Fruit fly (Drosophila melanogaster) whole organism, prepupa: Measurements from ENCODE around the gene RhoGAP18B.

Experiments
- Blimp-1 ChIP-seq: fragments of 200-800 bp; sonication (Bioruptor generic); optimal IDR thresholded peaks from 3 replicates; lab custom pipeline; 2017; ENCODE audit warnings: missing biosample characterization, missing genetic modification characterization, mild to moderate bottlenecking, moderate library complexity, missing genetic modification reagents
- CG15336 ChIP-seq: fragments of 200-800 bp; sonication (Bioruptor generic); IDR thresholded peaks from 2 replicates; pipeline ENCODE4 v1.3.6; 2022; ENCODE audit warnings: missing biosample characterization, missing genetic modification characterization
- CG1621 ChIP-seq: fragments of 200-800 bp; sonication (Bioruptor generic); optimal IDR thresholded peaks from 3 replicates; lab custom pipeline; 2018; ENCODE audit warnings: missing biosample characterization, mild to moderate bottlenecking, missing genetic modification characterization
- CG3032 ChIP-seq: fragments of 200-800 bp; optimal IDR thresholded peaks from 2 replicates; lab custom pipeline; 2019; ENCODE audit warnings: missing biosample characterization, mild to moderate bottlenecking, missing genetic modification characterization, moderate library complexity
- CG31627 ChIP-seq: fragments of 200-800 bp; sonication (Bioruptor generic); optimal IDR thresholded peaks from 3 replicates; lab custom pipeline; 2016; ENCODE audit warnings: missing biosample characterization, missing genetic modification characterization
- CG34406 ChIP-seq: fragments of 200-800 bp; sonication (Bioruptor generic); optimal IDR thresholded peaks from 3 replicates; lab custom pipeline; 2016; ENCODE audit warnings: missing biosample characterization, missing genetic modification characterization
- CG3919 ChIP-seq: fragments of 200-800 bp; sonication (Bioruptor generic); optimal IDR thresholded peaks from 3 replicates; lab custom pipeline; 2016; ENCODE audit warnings: missing biosample characterization, missing genetic modification characterization
- CG6163 ChIP-seq: fragments of 200-800 bp; sonication (Bioruptor generic); IDR thresholded peaks from 3 replicates; pipeline ENCODE4 v1.3.6; 2022; ENCODE audit warnings: missing biosample characterization, missing genetic modification characterization
- CG6276 ChIP-seq: fragments of 200-800 bp; sonication (Bioruptor generic); optimal IDR thresholded peaks from 2 replicates; lab custom pipeline; 2017; ENCODE audit warnings: missing biosample characterization, mild to moderate bottlenecking, missing genetic modification characterization
- CG6792 ChIP-seq: fragments of 200-800 bp; sonication (Bioruptor generic); optimal IDR thresholded peaks from 3 replicates; lab custom pipeline; 2016; ENCODE audit warnings: missing biosample characterization, missing genetic modification characterization
- CG8119 ChIP-seq: fragments of 200-800 bp; sonication (Bioruptor generic); IDR thresholded peaks from 3 replicates; pipeline ENCODE4 v1.3.6; 2022; ENCODE audit warnings: missing biosample characterization, missing genetic modification characterization
- Eip75B ChIP-seq: fragments of 200-800 bp; sonication (Bioruptor generic); optimal IDR thresholded peaks from 3 replicates; lab custom pipeline; 2016; ENCODE audit warnings: missing biosample characterization, missing genetic modification characterization
- Ets21C ChIP-seq: fragments of 200-800 bp; sonication (Bioruptor generic); optimal IDR thresholded peaks from 3 replicates; lab custom pipeline; 2016; ENCODE audit warnings: missing biosample characterization, missing genetic modification characterization
- Gug ChIP-seq: fragments of 200-800 bp; sonication (Bioruptor generic); IDR thresholded peaks from 2 replicates; pipeline ENCODE4 v1.3.6; 2022; ENCODE audit warnings: missing biosample characterization, missing genetic modification characterization
- Hr38 ChIP-seq: sonication (Bioruptor generic); optimal IDR thresholded peaks from 2 replicates; lab custom pipeline; 2016; ENCODE audit warnings: missing biosample characterization, missing genetic modification characterization
- Hr39 ChIP-seq: fragments of 200-800 bp; sonication (Bioruptor generic); optimal IDR thresholded peaks from 2 replicates; lab custom pipeline; 2016; ENCODE audit warnings: missing biosample characterization, missing genetic modification characterization
- Hr4 ChIP-seq: fragments of 200-800 bp; sonication (Bioruptor generic); optimal IDR thresholded peaks from 3 replicates; lab custom pipeline; 2016; ENCODE audit warnings: missing biosample characterization, missing genetic modification characterization
- Lpt ChIP-seq: fragments of 200-800 bp; sonication (Bioruptor generic); optimal IDR thresholded peaks from 3 replicates; lab custom pipeline; 2016; ENCODE audit warnings: missing biosample characterization, missing genetic modification characterization
- Met ChIP-seq: fragments of 200-800 bp; sonication (Bioruptor generic); optimal IDR thresholded peaks from 3 replicates; lab custom pipeline; 2016; ENCODE audit warnings: missing biosample characterization, missing genetic modification characterization
- OdsH ChIP-seq: fragments of 200-800 bp; sonication (Bioruptor generic); optimal IDR thresholded peaks from 3 replicates; lab custom pipeline; 2016; ENCODE audit warnings: missing biosample characterization, missing genetic modification characterization
- Smox ChIP-seq: fragments of 200-800 bp; sonication (Bioruptor generic); optimal IDR thresholded peaks from 3 replicates; lab custom pipeline; 2016; ENCODE audit warnings: missing biosample characterization, missing genetic modification characterization
- Sox102F ChIP-seq: fragments of 200-800 bp; sonication (Bioruptor generic); optimal IDR thresholded peaks from 2 replicates; lab custom pipeline; 2016; ENCODE audit warnings: missing biosample characterization, mild to moderate bottlenecking, missing genetic modification characterization
- Sox14 ChIP-seq: fragments of 200-800 bp; sonication (Bioruptor generic); optimal IDR thresholded peaks from 3 replicates; lab custom pipeline; 2016; ENCODE audit warnings: missing biosample characterization, missing genetic modification characterization
- acj6 ChIP-seq: fragments of 200-800 bp; sonication (Bioruptor generic); optimal IDR thresholded peaks from 3 replicates; lab custom pipeline; 2016; ENCODE audit warnings: missing biosample characterization, missing genetic modification characterization
- cyc ChIP-seq: fragments of 200-800 bp; sonication (Bioruptor generic); optimal IDR thresholded peaks from 3 replicates; lab custom pipeline; 2016; ENCODE audit warnings: missing biosample characterization, missing genetic modification characterization
- dac ChIP-seq: fragments of 200-800 bp; sonication (Bioruptor generic); optimal IDR thresholded peaks from 2 replicates; lab custom pipeline; 2017; ENCODE audit warnings: missing biosample characterization, mild to moderate bottlenecking, missing genetic modification characterization
- dsx ChIP-seq: fragments of 200-800 bp; optimal IDR thresholded peaks from 3 replicates; lab custom pipeline; 2019; ENCODE audit warnings: missing biosample characterization, mild to moderate bottlenecking, missing genetic modification characterization, moderate library complexity; ENCODE audit not compliant: poor library complexity, severe bottlenecking
- fd85E ChIP-seq: fragments of 200-800 bp; sonication (Bioruptor generic); optimal IDR thresholded peaks from 3 replicates; lab custom pipeline; 2016; ENCODE audit warnings: missing biosample characterization, missing genetic modification characterization
- fkh ChIP-seq: fragments of 200-800 bp; sonication (Bioruptor generic); optimal IDR thresholded peaks from 3 replicates; lab custom pipeline; 2017; ENCODE audit warnings: missing biosample characterization, mild to moderate bottlenecking, missing genetic modification characterization, moderate library complexity
- lz ChIP-seq: fragments of 200-800 bp; sonication (Bioruptor generic); optimal IDR thresholded peaks from 3 replicates; lab custom pipeline; 2016; ENCODE audit warnings: missing biosample characterization, missing genetic modification characterization
- pdm3 ChIP-seq: fragments of 200-800 bp; sonication (Bioruptor generic); optimal IDR thresholded peaks from 3 replicates; lab custom pipeline; 2016; ENCODE audit warnings: missing biosample characterization, missing genetic modification characterization
- ss ChIP-seq, 2 experiments: fragments of 200-800 bp; sonication (Bioruptor generic); optimal IDR thresholded peaks; 2 replicates in 1 of 2; 3 replicates in 1 of 2; lab custom pipeline; 2017 to 2018; ENCODE audit warnings: mild to moderate bottlenecking in 2 of 2, missing biosample characterization in 2 of 2, missing genetic modification characterization in 2 of 2, moderate library complexity in 1 of 2
- svp ChIP-seq: fragments of 200-800 bp; sonication (Bioruptor generic); peaks from one replicate; lab custom pipeline; 2016; ENCODE audit warnings: missing biosample characterization, missing genetic modification characterization
- topi ChIP-seq: fragments of 200-800 bp; sonication (Bioruptor generic); optimal IDR thresholded peaks from 3 replicates; lab custom pipeline; 2016; ENCODE audit warnings: missing biosample characterization, missing genetic modification characterization
- vri ChIP-seq: fragments of 200-800 bp; sonication (Bioruptor generic); optimal IDR thresholded peaks from 3 replicates; lab custom pipeline; 2016; ENCODE audit warnings: missing biosample characterization, mild to moderate bottlenecking, missing genetic modification characterization

Gene RhoGAP18B

DNA sequence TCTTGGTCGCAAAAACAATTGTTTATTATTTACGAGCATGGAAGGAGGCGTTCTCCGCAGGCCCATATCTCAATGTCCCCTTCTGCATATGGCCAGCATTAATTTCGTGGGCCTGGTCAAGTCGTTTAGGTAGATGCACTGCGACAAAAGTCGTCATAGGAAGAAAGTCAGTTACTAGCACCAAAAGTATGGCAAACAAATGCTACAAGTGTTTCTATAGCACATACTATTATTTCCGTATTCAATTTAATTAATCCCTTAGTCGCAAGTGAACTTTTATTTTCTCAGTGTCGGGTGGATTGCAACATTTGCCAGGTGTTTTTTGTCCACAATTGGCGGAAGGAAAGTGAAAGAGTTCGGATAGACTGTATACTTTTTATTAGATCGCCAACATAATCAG lies 6.1 kb upstream of the RhoGAP18B start (continued):
- TF ChIP-seq Ets21C (no peak), CG34406 (no peak), OdsH (GFP tag; lab: Kevin White, UChicago) (peak; percentile 48), Blimp-1 (no peak), dsx (GFP tag; lab: Kevin White, UChicago) (peak; percentile 62), Hr39 (GFP tag; lab: Kevin White, UChicago) (peak; percentile 9), CG3032 (tag; lab: Kevin White, UChicago) (peak; percentile 58), Gug (GFP tag; lab: Robert Waterston, UW) (peak; percentile 35; the same call in 1 of the 2 replicates), CG8119 (peak; percentile 62; the same call in 2 of the 3 replicates), acj6 (GFP tag; lab: Kevin White, UChicago) (peak; percentile 53), CG1621 (tag; lab: Kevin White, UChicago) (peak; percentile 54), Hr38 (no peak), CG3919 (peak; percentile 61), CG6163 (GFP tag; lab: Robert Waterston, UW) (peak; percentile 62), topi (GFP tag; lab: Kevin White, UChicago) (peak; percentile 32), Smox (GFP tag; lab: Kevin White, UChicago) (no peak), Eip75B (GFP tag; lab: Kevin White, UChicago) (peak; percentile 35), lz (GFP tag; lab: Kevin White, UChicago) (peak; percentile 16), cyc (GFP tag; lab: Kevin White, UChicago) (peak; percentile 13), dac (GFP tag; lab: Kevin White, UChicago) (no peak), CG6792 (GFP tag; lab: Kevin White, UChicago) (peak; percentile 20), Sox102F (GFP tag; lab: Kevin White, UChicago) (no peak), Met (peak; percentile 27)

- no peak for TF ChIP-seq CG15336 (GFP tag; lab: Robert Waterston, UW)
- no peak for TF ChIP-seq Sox14 (GFP tag; lab: Kevin White, UChicago)
- TF ChIP-seq Lpt: no peak
- no peak for TF ChIP-seq CG6792 (GFP tag; lab: Kevin White, UChicago)
- no peak for TF ChIP-seq CG3919
- no peak for TF ChIP-seq pdm3 (GFP tag; lab: Kevin White, UChicago)
- no peak for TF ChIP-seq CG31627 (GFP tag; lab: Kevin White, UChicago)
Measured at dm6 chrX:19171926-19172325, 5.0 kb upstream of the RhoGAP18B start.

DNA sequence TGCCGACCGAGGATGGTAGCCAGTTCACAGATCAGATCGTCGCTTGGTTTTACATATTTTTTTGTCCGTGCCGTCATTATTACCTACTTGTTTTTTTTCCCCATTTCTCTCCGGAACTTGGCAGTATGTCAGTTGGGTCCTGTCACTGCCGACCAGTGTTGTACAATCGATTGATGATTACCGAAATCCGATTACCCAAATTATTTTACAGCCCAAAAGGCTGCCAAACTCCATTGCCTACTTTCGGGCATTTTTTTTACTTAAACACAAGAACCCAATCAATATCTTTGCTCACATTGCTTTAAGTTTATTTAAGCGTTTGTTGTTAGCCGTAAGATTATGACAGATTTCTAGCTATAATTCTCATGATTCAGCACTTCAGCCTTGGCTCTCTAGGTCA lies 3.9 kb upstream of the RhoGAP18B start, which contains the start of gene Inx5:
Gene Inx5, minus strand, starts transcription at position 93 of the 400 bp plus-strand sequence.
- TF ChIP-seq ss (GFP tag; optimal IDR thresholded peaks at IDR 0.05; lab: Kevin White, UChicago) (no peak), CG6276 (GFP tag; lab: Kevin White, UChicago) (no peak), fd85E (GFP tag; lab: Kevin White, UChicago) (no peak), Ets21C (no peak), acj6 (GFP tag; lab: Kevin White, UChicago) (no peak), CG34406 (no peak), CG1621 (tag; lab: Kevin White, UChicago) (no peak)
- TF ChIP-seq, all 60 proteins: peak for 0

DNA sequence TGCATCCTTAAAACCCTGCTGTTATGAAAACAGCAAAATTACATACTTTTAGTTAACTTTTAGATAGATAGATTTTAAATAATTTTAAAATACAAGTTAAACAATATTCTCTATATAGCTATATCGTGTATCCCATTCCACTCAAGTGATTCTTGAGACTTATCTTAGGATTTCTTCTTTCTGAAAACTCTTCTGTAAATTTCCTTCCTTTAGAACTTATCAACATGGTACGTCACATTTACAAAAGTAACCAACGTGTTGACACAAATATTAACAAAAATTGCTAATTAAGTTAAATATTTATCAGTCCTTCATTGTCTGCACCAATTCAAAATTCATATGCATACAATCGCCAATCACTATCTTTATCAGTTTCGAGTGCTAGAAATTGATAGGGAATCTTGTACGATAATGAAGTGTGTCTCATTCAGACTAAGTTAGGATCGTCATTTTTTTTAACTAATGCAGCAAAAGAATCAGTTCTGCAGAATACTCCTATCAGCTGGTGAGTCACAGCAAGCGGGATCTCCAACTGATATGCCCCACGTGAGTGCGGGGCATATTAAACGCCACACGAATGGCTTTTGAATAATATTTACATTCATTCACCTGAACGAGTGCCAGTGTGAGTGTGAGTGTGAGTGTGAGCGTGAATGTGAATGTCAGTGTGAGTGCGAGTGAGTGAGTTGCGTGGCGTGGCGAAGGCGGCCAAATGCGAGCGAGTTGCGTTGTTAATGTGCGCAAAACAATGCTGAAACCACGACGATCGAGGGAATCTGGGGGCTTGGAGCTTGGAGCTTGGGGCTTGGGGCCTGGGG lies 913 bp upstream of the RhoGAP18B start:
- TF ChIP-seq Hr38 (no peak), vri (peak; percentile 50), dsx (GFP tag; lab: Kevin White, UChicago) (peak; percentile 18), CG8119 (no peak), Hr4 (GFP tag; lab: Kevin White, UChicago) (no peak), fkh (GFP tag; lab: Kevin White, UChicago) (peak; percentile 81), svp (GFP tag; lab: Kevin White, UChicago) (peak; percentile 65)
